Fruit fly (Drosophila melanogaster) Kc167 (cell line): ENCODE data around the gene Adi1.

Experiments
- Myc ChIP-seq: fragments of >200 bp; optimal IDR thresholded peaks from 2 replicates; lab custom pipeline; 2017; ENCODE audit warnings: missing external identifiers
- insv ChIP-seq: fragments of >200 bp; optimal IDR thresholded peaks from 3 replicates; lab custom pipeline; 2018; ENCODE audit warnings: missing external identifiers
- ttk ChIP-seq: sonication (Bioruptor generic); optimal IDR thresholded peaks from 2 replicates; lab custom pipeline; 2017; ENCODE audit warnings: missing external identifiers

- TF ChIP-seq ttk, result no peak
- no peak for TF ChIP-seq Myc (lab: Kevin White, UChicago)
- TF ChIP-seq insv (lab: Kevin White, UChicago), result no peak
Observed at dm6 chr3L:10623476-10623875, 39.7 kb upstream of the Adi1 start, which contains the start of gene CG42521.
